Worm (Caenorhabditis elegans) whole organism, late embryonic: ENCODE data around the gene T22F3.11.

ENCODE experiments used
- ceh-34 ChIP-seq: sonication (generic microtip); optimal IDR thresholded peaks from 2 replicates; lab custom pipeline; 2016; ENCODE audit warnings: mild to moderate bottlenecking, missing genetic modification characterization, missing compliant biosample characterization
- ceh-9 ChIP-seq: sonication (generic microtip); optimal IDR thresholded peaks from 2 replicates; lab custom pipeline; 2016; ENCODE audit warnings: mild to moderate bottlenecking, missing genetic modification characterization, inconsistent platforms, missing compliant biosample characterization
- elt-2 ChIP-seq: sonication (generic microtip); optimal IDR thresholded peaks from 2 replicates; lab custom pipeline; 2016; ENCODE audit warnings: missing genetic modification reagents, missing genetic modification characterization, missing compliant biosample characterization
- ets-4 ChIP-seq: sonication (generic microtip); optimal IDR thresholded peaks from 2 replicates; lab custom pipeline; 2016; ENCODE audit warnings: missing genetic modification characterization, missing compliant biosample characterization
- fkh-10 ChIP-seq: fragments of 150-350 bp; optimal IDR thresholded peaks from 2 replicates; lab custom pipeline; 2014; ENCODE audit warnings: missing biosample characterization, missing genetic modification reagents, missing genetic modification characterization
- mec-3 ChIP-seq: sonication (generic microtip); optimal IDR thresholded peaks from 2 replicates; lab custom pipeline; 2016; ENCODE audit warnings: borderline replicate concordance, missing genetic modification characterization, missing compliant biosample characterization
- nhr-11 ChIP-seq: fragments of 150-350 bp; optimal IDR thresholded peaks from 2 replicates; lab custom pipeline; 2014; ENCODE audit warnings: missing biosample characterization, missing genetic modification characterization
- pha-2 ChIP-seq: sonication (generic microtip); optimal IDR thresholded peaks from 2 replicates; lab custom pipeline; 2017; ENCODE audit warnings: mild to moderate bottlenecking, missing genetic modification characterization, missing compliant biosample characterization
- ref-2 ChIP-seq: sonication (generic microtip); optimal IDR thresholded peaks from 2 replicates; lab custom pipeline; 2016; ENCODE audit warnings: missing genetic modification characterization, missing compliant biosample characterization
- rnt-1 ChIP-seq: sonication (generic microtip); optimal IDR thresholded peaks from 2 replicates; lab custom pipeline; 2016; ENCODE audit warnings: missing genetic modification characterization, missing compliant biosample characterization
- sdc-2 ChIP-seq: sonication (generic microtip); optimal IDR thresholded peaks from 2 replicates; lab custom pipeline; 2016; ENCODE audit warnings: missing genotype, missing genetic modification characterization, missing compliant biosample characterization
- syd-9 ChIP-seq: sonication (generic microtip); optimal IDR thresholded peaks from 2 replicates; lab custom pipeline; 2016; ENCODE audit warnings: mild to moderate bottlenecking, missing genetic modification characterization, moderate library complexity, missing compliant biosample characterization
- unc-55 ChIP-seq: sonication (generic microtip); optimal IDR thresholded peaks from 2 replicates; lab custom pipeline; 2017; ENCODE audit warnings: missing biosample characterization, missing genetic modification reagents, missing genetic modification characterization
- zip-5 ChIP-seq: sonication (generic microtip); optimal IDR thresholded peaks from 2 replicates; lab custom pipeline; 2016; ENCODE audit warnings: missing genetic modification characterization, missing compliant biosample characterization

ce11 chrV:3592099-3592498, 22.3 kb downstream of the T22F3.11 start, which contains the start of gene T22F3.12:
- TF ChIP-seq unc-55 (GFP tag; lab: Kevin White, UChicago) = no peak
- TF ChIP-seq rnt-1 (tag; lab: Kevin White, UChicago) = no peak
- TF ChIP-seq fkh-10 (GFP tag; lab: Kevin White, UChicago) = no peak
- TF ChIP-seq ref-2 (tag; lab: Kevin White, UChicago) = no peak
- no peak for TF ChIP-seq ceh-9 (tag; lab: Kevin White, UChicago)
- no peak for TF ChIP-seq zip-5 (tag; lab: Kevin White, UChicago)
- no peak for TF ChIP-seq pha-2 (tag; lab: Kevin White, UChicago)
- TF ChIP-seq syd-9 (tag; lab: Kevin White, UChicago) = no peak
- no peak for TF ChIP-seq ceh-34 (tag; lab: Kevin White, UChicago)
- TF ChIP-seq mec-3 = no peak
- no peak for TF ChIP-seq elt-2 (tag; lab: Kevin White, UChicago)
- no peak for TF ChIP-seq ets-4
- no peak for TF ChIP-seq nhr-11
- no peak for TF ChIP-seq sdc-2 (tag; lab: Kevin White, UChicago)
